Fruit fly (Drosophila melanogaster) whole organism, prepupa: Measurements from ENCODE around the gene CG44004.
A peak's percentile ranks its signal among the peaks of the same experiment; 100 is the strongest.

ENCODE experiments used
- Blimp-1 ChIP-seq: fragments of 200-800 bp; sonication (Bioruptor generic); optimal IDR thresholded peaks from 3 replicates; lab custom pipeline; 2017; ENCODE audit warnings: missing biosample characterization, missing genetic modification characterization, mild to moderate bottlenecking, moderate library complexity, missing genetic modification reagents
- CG10631 ChIP-seq: fragments of 200-800 bp; sonication (Bioruptor generic); optimal IDR thresholded peaks from 2 replicates; lab custom pipeline; 2016; ENCODE audit warnings: missing biosample characterization, missing genetic modification characterization
- CG10669 ChIP-seq: fragments of 200-800 bp; sonication (Bioruptor generic); optimal IDR thresholded peaks from 3 replicates; lab custom pipeline; 2018; ENCODE audit warnings: missing biosample characterization, mild to moderate bottlenecking, missing genetic modification characterization, moderate library complexity
- CG11294 ChIP-seq: fragments of 200-800 bp; sonication (Bioruptor generic); IDR thresholded peaks from 2 replicates; pipeline ENCODE4 v1.3.6; 2022; ENCODE audit warnings: missing biosample characterization, missing genetic modification characterization
- CG11762 ChIP-seq: fragments of 200-800 bp; sonication (Bioruptor generic); optimal IDR thresholded peaks from 3 replicates; lab custom pipeline; 2016; ENCODE audit warnings: missing biosample characterization, missing genetic modification characterization; ENCODE audit not compliant: insufficient read depth
- CG15336 ChIP-seq: fragments of 200-800 bp; sonication (Bioruptor generic); IDR thresholded peaks from 2 replicates; pipeline ENCODE4 v1.3.6; 2022; ENCODE audit warnings: missing biosample characterization, missing genetic modification characterization
- CG1621 ChIP-seq: fragments of 200-800 bp; sonication (Bioruptor generic); optimal IDR thresholded peaks from 3 replicates; lab custom pipeline; 2018; ENCODE audit warnings: missing biosample characterization, mild to moderate bottlenecking, missing genetic modification characterization
- CG16779 ChIP-seq: fragments of 200-800 bp; sonication (Bioruptor generic); optimal IDR thresholded peaks from 3 replicates; lab custom pipeline; 2017; ENCODE audit warnings: missing biosample characterization, mild to moderate bottlenecking, missing genetic modification characterization
- CG3032 ChIP-seq: fragments of 200-800 bp; optimal IDR thresholded peaks from 2 replicates; lab custom pipeline; 2019; ENCODE audit warnings: missing biosample characterization, mild to moderate bottlenecking, missing genetic modification characterization, moderate library complexity
- CG32006 ChIP-seq: fragments of 200-800 bp; sonication (Bioruptor generic); optimal IDR thresholded peaks from 3 replicates; lab custom pipeline; 2017; ENCODE audit warnings: missing biosample characterization, mild to moderate bottlenecking, missing genetic modification characterization
- CG3919 ChIP-seq: fragments of 200-800 bp; sonication (Bioruptor generic); optimal IDR thresholded peaks from 3 replicates; lab custom pipeline; 2016; ENCODE audit warnings: missing biosample characterization, missing genetic modification characterization
- CG4318 ChIP-seq: fragments of 200-800 bp; sonication (Bioruptor generic); optimal IDR thresholded peaks from 3 replicates; lab custom pipeline; 2017; ENCODE audit warnings: missing biosample characterization, mild to moderate bottlenecking, missing genetic modification characterization
- CG6163 ChIP-seq: fragments of 200-800 bp; sonication (Bioruptor generic); IDR thresholded peaks from 3 replicates; pipeline ENCODE4 v1.3.6; 2022; ENCODE audit warnings: missing biosample characterization, missing genetic modification characterization
- CG6276 ChIP-seq: fragments of 200-800 bp; sonication (Bioruptor generic); optimal IDR thresholded peaks from 2 replicates; lab custom pipeline; 2017; ENCODE audit warnings: missing biosample characterization, mild to moderate bottlenecking, missing genetic modification characterization
- CG6854 ChIP-seq: fragments of 200-800 bp; sonication (Bioruptor generic); optimal IDR thresholded peaks from 2 replicates; lab custom pipeline; 2017; ENCODE audit warnings: missing biosample characterization, mild to moderate bottlenecking, missing genetic modification characterization
- CG7368 ChIP-seq: fragments of 200-800 bp; sonication (Bioruptor generic); optimal IDR thresholded peaks from 3 replicates; lab custom pipeline; 2016; ENCODE audit warnings: missing biosample characterization, missing genetic modification characterization
- CG8119 ChIP-seq: fragments of 200-800 bp; sonication (Bioruptor generic); IDR thresholded peaks from 3 replicates; pipeline ENCODE4 v1.3.6; 2022; ENCODE audit warnings: missing biosample characterization, missing genetic modification characterization
- CG8319 ChIP-seq: fragments of 200-800 bp; sonication (Bioruptor generic); optimal IDR thresholded peaks from 3 replicates; lab custom pipeline; 2016; ENCODE audit warnings: missing biosample characterization, missing genetic modification characterization
- CG8632 ChIP-seq: fragments of 200-800 bp; sonication (Bioruptor generic); optimal IDR thresholded peaks from 3 replicates; lab custom pipeline; 2016; ENCODE audit warnings: missing biosample characterization, missing genetic modification characterization
- CG9139 ChIP-seq: fragments of 200-800 bp; sonication (Bioruptor generic); optimal IDR thresholded peaks from 3 replicates; lab custom pipeline; 2017; ENCODE audit warnings: missing biosample characterization, mild to moderate bottlenecking, missing genetic modification characterization
- Eip75B ChIP-seq: fragments of 200-800 bp; sonication (Bioruptor generic); optimal IDR thresholded peaks from 3 replicates; lab custom pipeline; 2016; ENCODE audit warnings: missing biosample characterization, missing genetic modification characterization
- Eip78C ChIP-seq: fragments of 200-800 bp; sonication (Bioruptor generic); peaks from one replicate; lab custom pipeline; 2016; ENCODE audit warnings: missing biosample characterization, missing genetic modification characterization
- Eip93F ChIP-seq: fragments of 200-800 bp; sonication (Bioruptor generic); optimal IDR thresholded peaks from 2 replicates; lab custom pipeline; 2016; ENCODE audit warnings: missing biosample characterization, mild to moderate bottlenecking, missing genetic modification characterization
- Ets96B ChIP-seq: fragments of 200-800 bp; optimal IDR thresholded peaks from 2 replicates; lab custom pipeline; 2019; ENCODE audit warnings: missing biosample characterization, mild to moderate bottlenecking, missing genetic modification characterization, moderate library complexity
- Gug ChIP-seq: fragments of 200-800 bp; sonication (Bioruptor generic); IDR thresholded peaks from 2 replicates; pipeline ENCODE4 v1.3.6; 2022; ENCODE audit warnings: missing biosample characterization, missing genetic modification characterization
- Hr38 ChIP-seq: sonication (Bioruptor generic); optimal IDR thresholded peaks from 2 replicates; lab custom pipeline; 2016; ENCODE audit warnings: missing biosample characterization, missing genetic modification characterization
- Hr39 ChIP-seq: fragments of 200-800 bp; sonication (Bioruptor generic); optimal IDR thresholded peaks from 2 replicates; lab custom pipeline; 2016; ENCODE audit warnings: missing biosample characterization, missing genetic modification characterization
- Lpt ChIP-seq: fragments of 200-800 bp; sonication (Bioruptor generic); optimal IDR thresholded peaks from 3 replicates; lab custom pipeline; 2016; ENCODE audit warnings: missing biosample characterization, missing genetic modification characterization
- OdsH ChIP-seq: fragments of 200-800 bp; sonication (Bioruptor generic); optimal IDR thresholded peaks from 3 replicates; lab custom pipeline; 2016; ENCODE audit warnings: missing biosample characterization, missing genetic modification characterization
- Sox102F ChIP-seq: fragments of 200-800 bp; sonication (Bioruptor generic); optimal IDR thresholded peaks from 2 replicates; lab custom pipeline; 2016; ENCODE audit warnings: missing biosample characterization, mild to moderate bottlenecking, missing genetic modification characterization
- Sox14 ChIP-seq: fragments of 200-800 bp; sonication (Bioruptor generic); optimal IDR thresholded peaks from 3 replicates; lab custom pipeline; 2016; ENCODE audit warnings: missing biosample characterization, missing genetic modification characterization
- Sox15 ChIP-seq: fragments of 200-800 bp; sonication (Bioruptor generic); optimal IDR thresholded peaks from 3 replicates; lab custom pipeline; 2016; ENCODE audit warnings: missing biosample characterization, missing genetic modification characterization
- cyc ChIP-seq: fragments of 200-800 bp; sonication (Bioruptor generic); optimal IDR thresholded peaks from 3 replicates; lab custom pipeline; 2016; ENCODE audit warnings: missing biosample characterization, missing genetic modification characterization
- dac ChIP-seq: fragments of 200-800 bp; sonication (Bioruptor generic); optimal IDR thresholded peaks from 2 replicates; lab custom pipeline; 2017; ENCODE audit warnings: missing biosample characterization, mild to moderate bottlenecking, missing genetic modification characterization
- dsx ChIP-seq: fragments of 200-800 bp; optimal IDR thresholded peaks from 3 replicates; lab custom pipeline; 2019; ENCODE audit warnings: missing biosample characterization, mild to moderate bottlenecking, missing genetic modification characterization, moderate library complexity; ENCODE audit not compliant: poor library complexity, severe bottlenecking
- eg ChIP-seq: fragments of 200-800 bp; sonication (Bioruptor generic); IDR thresholded peaks from 3 replicates; pipeline ENCODE4 v1.3.6; 2022; ENCODE audit warnings: missing biosample characterization, missing genetic modification characterization
- esn ChIP-seq: fragments of 200-800 bp; sonication (Bioruptor generic); optimal IDR thresholded peaks from 2 replicates; lab custom pipeline; 2016; ENCODE audit warnings: missing biosample characterization, mild to moderate bottlenecking, missing genetic modification characterization, moderate library complexity
- fd85E ChIP-seq: fragments of 200-800 bp; sonication (Bioruptor generic); optimal IDR thresholded peaks from 3 replicates; lab custom pipeline; 2016; ENCODE audit warnings: missing biosample characterization, missing genetic modification characterization
- fkh ChIP-seq: fragments of 200-800 bp; sonication (Bioruptor generic); optimal IDR thresholded peaks from 3 replicates; lab custom pipeline; 2017; ENCODE audit warnings: missing biosample characterization, mild to moderate bottlenecking, missing genetic modification characterization, moderate library complexity
- lz ChIP-seq: fragments of 200-800 bp; sonication (Bioruptor generic); optimal IDR thresholded peaks from 3 replicates; lab custom pipeline; 2016; ENCODE audit warnings: missing biosample characterization, missing genetic modification characterization
- pdm3 ChIP-seq: fragments of 200-800 bp; sonication (Bioruptor generic); optimal IDR thresholded peaks from 3 replicates; lab custom pipeline; 2016; ENCODE audit warnings: missing biosample characterization, missing genetic modification characterization
- salr ChIP-seq, 2 experiments: fragments of 200-800 bp; sonication (Bioruptor generic); optimal IDR thresholded peaks; 3 replicates each; lab custom pipeline; 2016 to 2018; ENCODE audit warnings: missing biosample characterization in 2 of 2, missing genetic modification characterization in 2 of 2, mild to moderate bottlenecking in 1 of 2
- spab ChIP-seq: fragments of 200-800 bp; sonication (Bioruptor generic); optimal IDR thresholded peaks from 2 replicates; lab custom pipeline; 2017; ENCODE audit warnings: missing biosample characterization, mild to moderate bottlenecking, missing genetic modification characterization, missing genetic modification reagents
- svp ChIP-seq: fragments of 200-800 bp; sonication (Bioruptor generic); peaks from one replicate; lab custom pipeline; 2016; ENCODE audit warnings: missing biosample characterization, missing genetic modification characterization
- topi ChIP-seq: fragments of 200-800 bp; sonication (Bioruptor generic); optimal IDR thresholded peaks from 3 replicates; lab custom pipeline; 2016; ENCODE audit warnings: missing biosample characterization, missing genetic modification characterization
- vri ChIP-seq: fragments of 200-800 bp; sonication (Bioruptor generic); optimal IDR thresholded peaks from 3 replicates; lab custom pipeline; 2016; ENCODE audit warnings: missing biosample characterization, mild to moderate bottlenecking, missing genetic modification characterization

CG44004 gene

DNA sequence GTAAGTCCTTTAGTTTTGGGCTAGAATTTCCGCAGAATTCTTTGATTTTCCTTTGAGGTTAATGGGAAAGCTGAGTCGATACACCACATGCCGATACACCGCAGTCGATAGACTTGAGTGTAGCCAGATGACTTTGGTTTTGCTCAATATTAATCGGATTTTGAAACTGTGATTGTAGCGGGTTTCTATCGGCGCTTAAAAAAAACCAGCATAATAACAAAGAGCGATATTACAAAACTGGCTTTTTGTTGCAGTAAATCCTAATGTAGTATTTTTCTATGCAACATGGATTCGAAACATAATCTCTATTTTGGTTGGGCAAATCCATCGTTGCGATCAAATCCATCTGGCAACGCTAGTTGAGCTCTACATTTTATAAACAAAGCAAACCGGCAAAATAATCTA, 35.8 kb upstream of the CG44004 start, which contains the start of the genes Polr3D and mus304 (continued):
- TF ChIP-seq Sox14 (GFP tag; lab: Kevin White, UChicago) (peak; percentile 64), CG6276 (GFP tag; lab: Kevin White, UChicago) (no peak), Blimp-1 (GFP tag; lab: Kevin White, UChicago) (no peak), vri (GFP tag; lab: Kevin White, UChicago) (no peak), Sox102F (no peak), svp (GFP tag; lab: Kevin White, UChicago) (no peak), Eip93F (GFP tag; lab: Kevin White, UChicago) (no peak), fkh (GFP tag; lab: Kevin White, UChicago) (no peak), Ets96B (peak; percentile 1), CG3919 (GFP tag; lab: Kevin White, UChicago) (no peak), CG3032 (peak; percentile 41), CG8319 (GFP tag; lab: Kevin White, UChicago) (no peak), CG6854 (GFP tag; lab: Kevin White, UChicago) (no peak), dsx (GFP tag; lab: Kevin White, UChicago) (peak; percentile 3), esn (GFP tag; lab: Kevin White, UChicago) (peak; percentile 44), CG11294 (GFP tag; lab: Robert Waterston, UW) (no peak), CG11762 (GFP tag; lab: Kevin White, UChicago) (no peak), CG9139 (GFP tag; lab: Kevin White, UChicago) (no peak), CG15336 (GFP tag; lab: Robert Waterston, UW) (no peak), CG7368 (GFP tag; lab: Kevin White, UChicago) (no peak), cyc (GFP tag; lab: Kevin White, UChicago) (no peak), CG1621 (tag; lab: Kevin White, UChicago) (no peak), Lpt (GFP tag; lab: Kevin White, UChicago) (no peak), Hr39 (GFP tag; lab: Kevin White, UChicago) (peak; percentile 11), CG4318 (no peak), CG32006 (no peak), CG8632 (GFP tag; lab: Kevin White, UChicago) (no peak)

DNA sequence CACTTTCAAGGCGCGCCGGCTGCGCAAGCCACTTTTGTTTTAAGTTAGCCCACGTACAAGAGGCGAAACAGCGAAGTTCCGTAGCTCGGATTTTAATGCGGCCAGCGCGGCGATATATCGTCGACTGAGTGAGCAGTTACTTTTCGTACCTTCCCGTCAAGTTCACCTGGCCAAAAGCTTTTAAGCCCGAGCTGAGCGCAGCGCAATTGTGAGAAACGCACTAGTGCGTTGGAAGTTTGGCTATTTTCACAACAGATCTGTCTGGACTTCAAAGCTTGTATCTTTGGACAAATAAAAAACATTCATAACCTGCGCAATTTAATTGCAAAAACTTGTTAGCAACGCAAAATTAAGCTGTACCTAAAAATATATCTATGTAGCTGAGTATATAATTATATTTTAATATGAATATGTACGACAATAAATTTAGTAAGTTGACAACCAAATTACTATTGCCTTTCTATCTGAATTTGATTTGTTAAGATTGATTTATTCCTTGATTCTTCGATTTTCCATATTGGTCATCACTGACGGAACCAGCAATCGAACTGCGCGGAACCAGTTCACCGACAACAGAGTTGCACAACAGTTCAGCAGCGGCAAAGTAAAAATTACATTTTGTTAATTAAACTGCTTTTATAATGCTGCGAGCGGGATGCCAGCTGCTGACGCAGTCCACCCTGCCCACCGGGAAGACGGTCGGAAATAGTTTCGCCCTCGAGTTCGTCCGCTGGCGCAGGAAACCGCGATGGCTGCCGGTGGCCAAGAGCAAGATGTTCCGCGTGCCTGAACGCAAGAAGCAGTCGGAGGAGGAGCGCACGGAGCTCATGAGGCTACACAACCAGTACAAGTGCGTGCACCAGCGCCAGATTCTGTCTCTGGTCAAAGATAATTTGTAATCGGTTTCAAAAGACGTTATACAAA, 32.6 kb upstream of the CG44004 start, which contains the start of the genes CG13698 and mRpS26:
Gene CG13698 (minus strand): TSS at position 129 of the 924 bp plus-strand sequence.
Gene mRpS26 (plus strand): TSS at position 559 of the 924 bp plus-strand sequence.
- peak; percentile 78 for TF ChIP-seq OdsH (GFP tag; lab: Kevin White, UChicago)
- TF ChIP-seq CG8119 (GFP tag; lab: Robert Waterston, UW): peak; percentile 37; the same call in 1 of the 3 replicates
- TF ChIP-seq CG11294 (GFP tag; lab: Robert Waterston, UW): peak; percentile 41; the same call in 1 of the 2 replicates
- TF ChIP-seq lz (GFP tag; lab: Kevin White, UChicago): peak; percentile 69
- TF ChIP-seq spab (GFP tag; lab: Kevin White, UChicago): no peak
- peak in 1 of 2 experiments; percentile 17 for TF ChIP-seq salr (GFP tag; optimal IDR thresholded peaks at IDR 0.05; lab: Kevin White, UChicago)
- TF ChIP-seq Eip75B (GFP tag; lab: Kevin White, UChicago): peak; percentile 50
- TF ChIP-seq pdm3: peak; percentile 66
- TF ChIP-seq Sox14 (GFP tag; lab: Kevin White, UChicago): peak; percentile 34
- TF ChIP-seq CG16779 (tag; lab: Kevin White, UChicago): no peak
- peak; percentile 49; the same call in 1 of the 2 replicates for TF ChIP-seq Gug
- peak; percentile 12 for TF ChIP-seq Lpt (GFP tag; lab: Kevin White, UChicago)
- TF ChIP-seq eg: peak; percentile 52; the same call in 2 of the 3 replicates
- no peak for TF ChIP-seq fd85E (GFP tag; lab: Kevin White, UChicago)
- peak; percentile 96 for TF ChIP-seq dsx (GFP tag; lab: Kevin White, UChicago)
- peak; percentile 55 for TF ChIP-seq topi
- no peak for TF ChIP-seq Hr38 (GFP tag; lab: Kevin White, UChicago)
- TF ChIP-seq CG6163: peak; percentile 18; the same call in 2 of the 3 replicates
- peak; percentile 39 for TF ChIP-seq CG7368 (GFP tag; lab: Kevin White, UChicago)
- TF ChIP-seq Eip78C (GFP tag; lab: Kevin White, UChicago): peak; percentile 88
- peak; percentile 46 for TF ChIP-seq CG3919 (GFP tag; lab: Kevin White, UChicago)
- peak; percentile 75 for TF ChIP-seq CG10631
- TF ChIP-seq CG10669 (GFP tag; lab: Kevin White, UChicago): peak; percentile 65
- peak; percentile 81 for TF ChIP-seq CG3032
- TF ChIP-seq dac (GFP tag; lab: Kevin White, UChicago): peak; percentile 55
- peak; percentile 40 for TF ChIP-seq Eip93F (GFP tag; lab: Kevin White, UChicago)
- TF ChIP-seq Hr39 (GFP tag; lab: Kevin White, UChicago): peak; percentile 55
- peak; percentile 75 for TF ChIP-seq CG32006
- peak; percentile 42 for TF ChIP-seq cyc (GFP tag; lab: Kevin White, UChicago)
- TF ChIP-seq esn (GFP tag; lab: Kevin White, UChicago): peak; percentile 74
- TF ChIP-seq vri (GFP tag; lab: Kevin White, UChicago): peak; percentile 4
- peak; percentile 58 for TF ChIP-seq Sox15 (GFP tag; lab: Kevin White, UChicago)
